Worm (Caenorhabditis elegans) whole organism, L4/young adult: ENCODE data around the gene F54D10.8.

Source experiments
- W03F9.2 ChIP-seq: fragments of 150-350 bp; optimal IDR thresholded peaks from 2 replicates; lab custom pipeline; 2014; ENCODE audit warnings: missing biosample characterization, missing genetic modification characterization
- dao-5 ChIP-seq: sonication (generic microtip); optimal IDR thresholded peaks from 2 replicates; lab custom pipeline; 2016; ENCODE audit warnings: missing genotype, missing genetic modification characterization, moderate library complexity, missing compliant biosample characterization
- him-1 ChIP-seq: sonication (generic microtip); optimal IDR thresholded peaks from 2 replicates; lab custom pipeline; 2016; ENCODE audit warnings: missing genotype, missing genetic modification reagents, missing genetic modification characterization, missing compliant biosample characterization

DNA sequence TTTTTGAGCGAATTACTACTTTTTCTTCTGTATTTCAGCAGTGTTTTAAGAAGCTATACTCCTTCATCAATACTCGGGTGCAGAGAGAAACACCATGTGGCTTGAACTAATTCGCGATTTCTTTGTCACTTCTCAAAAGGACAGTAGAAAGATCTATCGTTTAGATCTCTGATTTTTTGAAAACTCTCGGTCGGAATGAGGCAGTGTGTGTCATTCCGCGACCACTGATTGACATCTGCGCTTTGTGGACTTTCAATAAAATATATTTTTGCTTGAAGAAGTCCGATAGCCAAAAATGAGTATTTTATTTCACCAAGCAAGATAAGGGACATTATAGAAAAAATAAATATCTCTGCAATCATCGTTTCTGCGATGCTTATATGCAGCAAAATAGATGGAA, 34.4 kb upstream of the F54D10.8 start:
- TF ChIP-seq him-1, result no peak
- TF ChIP-seq dao-5 (tag; lab: Kevin White, UChicago), result no peak
- TF ChIP-seq W03F9.2, result no peak
